Fruit fly (Drosophila melanogaster): ENCODE measurements around the gene Rsph9.

DNA sequence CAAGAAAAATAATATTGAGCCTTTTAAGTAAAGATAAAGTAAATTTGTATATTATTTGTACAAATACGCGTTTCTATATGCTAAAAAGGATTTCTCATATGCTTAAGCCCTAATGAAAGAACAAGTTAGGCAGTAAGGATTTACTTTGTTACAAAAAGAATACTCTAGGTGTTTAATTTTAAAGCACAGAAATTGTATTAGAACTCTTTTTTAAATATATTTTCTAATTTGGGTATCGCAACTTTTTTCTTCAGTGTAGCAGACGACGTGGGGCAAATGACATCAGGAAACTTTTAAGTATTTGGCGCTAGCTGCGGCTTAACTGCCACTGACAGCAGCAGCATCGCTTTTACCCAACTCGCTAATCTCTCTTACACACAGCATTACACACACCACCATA is 9.7 kb upstream of the Rsph9 start:
- TF ChIP-seq usp (GFP tag; optimal IDR thresholded peaks at IDR 0.05): no peak
- no peak for TF ChIP-seq pan (optimal IDR thresholded peaks at IDR 0.05)
- TF ChIP-seq EcR (GFP tag; optimal IDR thresholded peaks at IDR 0.05): no peak
